Worm (Caenorhabditis elegans) whole organism, dauer: ENCODE data around the gene mgrn-1.

ENCODE experiments used
- unc-62 ChIP-seq: sonication (generic microtip); optimal IDR thresholded peaks from 2 replicates; lab custom pipeline; 2017; ENCODE audit warnings: missing biosample characterization, missing genetic modification reagents, missing genetic modification characterization

mgrn-1 gene

DNA sequence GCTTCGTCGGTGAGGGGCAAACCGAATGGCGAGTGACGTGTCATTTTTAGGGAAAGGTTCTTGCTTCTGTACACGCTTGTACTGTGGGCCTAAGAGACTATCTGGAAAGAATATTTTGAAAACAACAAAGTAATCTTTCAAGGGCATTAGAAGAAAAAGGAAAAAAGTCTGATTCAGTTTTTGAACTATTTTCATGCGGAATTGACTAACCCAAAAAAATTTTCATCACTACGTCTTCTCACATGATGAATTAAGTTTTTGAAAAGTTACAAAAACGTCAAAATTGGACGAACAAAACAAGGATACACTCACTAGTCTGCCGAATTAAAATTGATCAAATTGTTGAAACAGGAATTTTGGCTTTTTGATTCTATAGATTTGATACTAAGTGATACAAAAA is 8.8 kb upstream of the mgrn-1 start, which contains the start of gene C11H1.9:
Gene C11H1.9, minus strand, starts transcription at position 101 of the 400 bp plus-strand sequence.
- TF ChIP-seq unc-62, result no peak

DNA sequence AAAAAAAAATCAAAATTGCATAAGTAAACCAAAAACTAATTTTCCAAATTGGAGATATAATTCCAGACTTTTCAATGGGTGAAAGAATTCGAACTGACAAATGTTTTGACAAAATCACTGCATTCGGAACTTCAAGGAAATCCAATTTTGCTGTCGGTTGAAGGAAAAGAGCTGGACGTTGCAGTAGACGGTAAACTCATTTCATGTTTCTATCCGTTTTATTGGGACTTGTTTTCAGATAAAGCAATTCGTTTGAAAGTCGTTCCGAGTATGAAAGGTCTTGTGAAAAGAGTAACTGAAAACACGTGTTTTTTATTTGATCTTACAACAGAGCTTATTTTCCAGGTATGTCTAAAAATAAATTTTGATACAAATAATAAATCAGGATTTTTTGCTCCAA is 4.6 kb upstream of the mgrn-1 start:
- TF ChIP-seq unc-62, result no peak

DNA sequence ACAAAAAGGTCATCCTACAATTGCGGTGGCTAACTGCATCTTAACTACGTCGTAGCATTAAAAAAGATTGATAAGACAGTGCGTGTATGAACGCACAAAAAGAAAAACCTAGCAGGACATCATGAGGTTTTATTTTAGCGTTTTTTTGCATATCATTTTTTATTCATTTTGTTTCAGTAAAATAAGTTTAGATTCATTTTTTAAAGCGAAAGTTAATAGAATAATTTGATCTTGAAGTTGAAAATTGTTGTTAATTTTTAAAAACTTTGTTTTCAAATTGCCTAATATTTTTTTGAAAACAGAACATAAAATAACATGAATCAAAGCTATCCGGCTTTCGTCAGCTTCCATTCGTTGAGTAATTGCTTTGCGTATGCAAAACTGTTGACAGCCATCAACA is 2.1 kb upstream of the mgrn-1 start, which contains the start of gene prx-1:
Gene prx-1, plus strand, starts transcription at position 301 of the 400 bp plus-strand sequence.
- TF ChIP-seq unc-62, result no peak

DNA sequence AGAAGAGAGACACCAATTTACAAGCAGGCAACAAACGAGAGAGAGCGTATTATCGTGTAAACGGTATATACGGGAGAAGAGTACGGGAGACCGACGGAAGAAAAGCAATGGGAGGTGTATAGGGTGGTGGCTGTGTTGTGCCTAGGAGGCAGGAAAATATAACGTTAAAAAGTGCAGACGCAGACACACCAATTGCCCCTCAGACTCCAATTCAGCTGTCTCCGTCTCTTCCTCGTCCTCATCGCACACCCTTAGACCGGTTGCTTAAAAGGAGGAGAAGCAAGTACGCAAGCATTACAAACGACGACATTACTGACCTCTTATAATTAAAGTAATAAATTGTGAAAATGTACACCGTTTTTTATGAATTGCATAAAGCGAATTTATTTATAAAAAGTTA is 933 bp upstream of the mgrn-1 start:
- TF ChIP-seq unc-62, result no peak

DNA sequence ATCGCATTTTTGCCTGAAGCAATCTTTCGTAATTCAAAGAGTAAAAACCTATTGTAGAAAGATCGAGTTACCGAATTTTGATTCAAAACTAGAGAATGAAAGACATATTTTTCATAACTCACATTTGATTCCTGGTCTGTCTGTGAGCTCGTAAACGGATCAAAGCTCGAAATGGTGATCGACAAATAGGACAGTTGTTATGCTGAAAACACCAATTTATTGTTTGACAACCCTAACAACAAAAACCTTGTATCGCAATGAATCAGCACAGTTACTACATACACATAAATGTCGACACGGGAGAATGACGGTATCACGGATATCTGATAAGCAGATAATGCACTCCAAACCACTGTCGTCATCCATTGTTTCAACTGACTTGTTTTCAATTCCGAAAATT is 1.8 kb downstream of the mgrn-1 start:
- TF ChIP-seq unc-62, result no peak

DNA sequence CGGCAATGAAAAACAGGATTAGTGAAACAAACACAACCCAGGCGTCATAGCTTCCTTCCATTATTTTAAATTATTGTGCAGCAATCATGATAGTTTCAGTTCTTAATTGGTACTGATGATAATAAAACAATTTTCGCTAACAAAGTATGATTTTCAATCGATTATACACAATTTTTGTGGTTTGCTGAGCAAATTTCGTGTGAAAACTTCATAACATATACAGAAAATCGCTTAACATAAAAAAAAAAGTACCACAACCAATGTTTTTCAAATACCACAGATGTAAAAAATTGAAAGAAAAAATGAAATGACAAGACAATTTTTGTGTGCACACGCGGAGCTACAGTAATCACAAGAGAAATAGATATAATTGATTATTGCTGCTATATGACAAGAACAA is 3.8 kb downstream of the mgrn-1 start, which contains the start of gene gphr-2:
Gene gphr-2, minus strand, starts transcription at position 101 of the 400 bp plus-strand sequence.
- TF ChIP-seq unc-62, result no peak

DNA sequence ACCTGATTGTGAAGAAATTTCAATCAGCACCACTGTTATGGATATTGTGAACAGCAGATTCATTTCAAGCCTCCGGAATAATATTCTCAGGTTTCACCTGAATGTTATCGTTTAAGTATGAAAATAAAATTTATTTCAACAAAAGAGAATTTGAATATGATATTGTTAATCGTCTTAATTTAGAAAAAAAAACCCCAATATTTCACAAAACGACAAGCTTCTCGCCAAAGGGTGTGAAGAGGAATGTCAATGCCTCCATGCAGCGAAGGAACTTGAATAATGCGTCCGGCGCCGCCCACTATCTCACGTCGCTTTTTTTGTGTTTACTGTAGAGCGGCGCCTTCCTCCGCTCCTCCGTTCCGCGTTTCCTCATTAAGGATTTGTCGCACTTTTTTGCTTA is 8.4 kb downstream of the mgrn-1 start, which contains the start of gene C11H1.5:
Gene C11H1.5, minus strand, starts transcription at position 101 of the 400 bp plus-strand sequence.
- no peak for TF ChIP-seq unc-62

DNA sequence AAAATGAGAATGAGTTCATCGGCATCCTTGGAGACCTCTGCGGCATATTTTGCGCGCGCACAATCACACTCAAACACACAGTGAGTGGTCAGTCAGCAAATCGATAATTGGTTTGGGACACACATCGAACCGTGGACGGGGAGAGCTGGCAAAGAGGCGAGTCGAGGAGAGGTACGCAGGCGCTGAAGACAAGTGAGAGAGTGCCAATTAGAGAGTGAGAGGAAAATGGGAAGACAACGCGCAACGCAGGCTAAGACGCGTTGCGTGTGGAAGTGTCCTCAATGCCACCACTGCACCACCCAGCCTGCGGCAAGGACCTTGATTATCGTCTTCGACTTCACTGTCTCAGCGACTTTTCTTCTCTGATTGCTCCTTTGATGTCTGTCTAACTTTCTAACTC is 14.3 kb downstream of the mgrn-1 start:
- TF ChIP-seq unc-62, result no peak

DNA sequence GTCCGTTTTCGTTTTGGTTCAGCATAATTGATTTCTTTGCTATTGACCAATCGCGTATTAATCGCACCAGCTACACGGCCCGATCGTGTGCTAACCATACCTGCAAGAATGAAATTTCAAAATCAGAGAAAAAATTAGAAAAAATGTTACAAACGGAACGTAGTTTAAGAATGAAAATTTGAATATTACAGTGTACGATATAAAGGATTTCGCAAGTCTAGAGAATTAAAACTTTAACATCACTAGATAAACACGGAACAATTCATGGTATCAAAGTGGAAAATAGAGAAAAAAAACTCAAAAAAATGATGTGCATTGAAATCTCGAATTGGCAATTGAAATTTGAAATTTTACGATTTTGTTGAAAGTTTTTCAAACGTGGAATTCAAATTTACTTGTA is 14.9 kb downstream of the mgrn-1 start, which contains the start of gene madd-3:
Gene madd-3, minus strand, starts transcription at position 101 of the 400 bp plus-strand sequence.
- TF ChIP-seq unc-62, result no peak

DNA sequence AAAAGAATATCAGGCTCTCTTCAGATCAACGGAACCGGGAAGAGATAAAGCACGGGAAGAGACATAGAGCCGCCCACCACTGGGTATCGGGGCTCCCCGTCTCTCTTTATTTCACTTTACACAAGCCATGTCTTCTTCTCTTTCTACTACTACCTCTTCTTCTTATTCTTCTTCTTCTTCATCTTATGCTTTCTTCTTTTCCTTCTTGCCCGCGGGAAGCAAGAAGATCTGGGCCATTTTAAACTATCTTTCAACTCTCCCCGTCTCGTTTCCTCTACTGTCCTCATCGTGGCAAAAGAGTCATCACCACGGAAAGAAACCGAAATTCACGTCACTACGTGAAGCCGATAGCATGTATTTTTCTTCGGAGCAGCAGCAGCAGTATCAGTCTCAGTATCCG is 18.9 kb downstream of the mgrn-1 start:
- no peak for TF ChIP-seq unc-62

DNA sequence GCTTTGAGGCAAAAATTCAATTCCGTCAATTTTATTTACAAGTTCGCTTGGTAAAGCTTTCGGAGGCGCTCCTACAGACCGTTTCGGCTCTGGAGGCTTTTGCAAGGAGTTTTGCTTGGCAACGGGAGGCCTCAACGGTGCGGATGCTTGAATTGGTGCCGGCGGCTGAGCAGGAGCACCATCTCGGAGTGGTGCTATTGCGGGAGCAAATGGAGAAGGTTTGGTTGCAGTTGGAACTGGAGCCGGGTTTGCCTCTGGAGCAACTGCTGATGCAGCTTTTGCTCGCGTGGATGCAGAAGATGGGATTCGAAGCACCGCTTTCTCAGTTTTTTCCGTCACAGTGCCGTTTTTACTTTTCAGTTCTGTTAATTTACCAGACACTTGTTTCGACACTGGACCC is 21.5 kb downstream of the mgrn-1 start:
- TF ChIP-seq unc-62, result no peak

DNA sequence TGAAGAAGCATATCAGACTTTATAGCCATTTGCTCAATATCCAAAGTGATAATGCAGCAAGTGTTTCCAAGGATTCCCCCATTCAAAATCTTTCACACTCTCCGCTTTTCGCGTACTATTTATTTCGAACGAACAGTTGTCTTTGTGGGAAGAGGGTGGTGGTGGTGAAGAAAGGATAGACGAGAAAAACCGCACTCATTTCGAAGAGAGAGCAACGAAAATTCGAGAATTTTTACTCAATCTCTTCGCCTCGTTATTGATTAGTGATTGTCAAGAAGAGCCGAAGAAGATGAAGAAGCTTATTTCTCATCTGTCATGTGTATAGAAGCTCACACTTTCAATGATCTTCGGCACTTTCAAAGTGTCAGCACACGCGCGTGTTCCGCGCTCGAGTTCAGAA is 23.6 kb downstream of the mgrn-1 start:
- TF ChIP-seq unc-62, result no peak

DNA sequence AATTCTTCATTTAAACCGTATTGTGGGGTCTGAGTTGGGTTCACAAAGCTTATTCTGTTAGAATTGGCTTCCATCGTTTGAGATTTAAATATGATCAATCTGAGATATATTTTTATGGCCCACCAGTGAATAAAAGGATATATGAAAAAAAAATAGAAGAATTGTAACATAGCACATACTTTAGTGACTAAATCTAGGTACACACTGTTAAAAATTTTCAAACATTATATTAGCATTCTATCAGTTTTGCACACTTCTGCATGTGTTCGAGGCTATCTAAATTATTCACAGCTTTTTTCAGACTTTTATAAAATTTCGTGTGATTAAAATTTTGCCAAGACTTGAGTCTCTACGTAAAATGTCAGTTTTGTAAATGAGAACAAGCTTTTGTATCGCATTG is 30.0 kb downstream of the mgrn-1 start, which contains the start of gene E02H4.2:
Gene E02H4.2, minus strand, starts transcription at position 101 of the 400 bp plus-strand sequence.
- no peak for TF ChIP-seq unc-62

DNA sequence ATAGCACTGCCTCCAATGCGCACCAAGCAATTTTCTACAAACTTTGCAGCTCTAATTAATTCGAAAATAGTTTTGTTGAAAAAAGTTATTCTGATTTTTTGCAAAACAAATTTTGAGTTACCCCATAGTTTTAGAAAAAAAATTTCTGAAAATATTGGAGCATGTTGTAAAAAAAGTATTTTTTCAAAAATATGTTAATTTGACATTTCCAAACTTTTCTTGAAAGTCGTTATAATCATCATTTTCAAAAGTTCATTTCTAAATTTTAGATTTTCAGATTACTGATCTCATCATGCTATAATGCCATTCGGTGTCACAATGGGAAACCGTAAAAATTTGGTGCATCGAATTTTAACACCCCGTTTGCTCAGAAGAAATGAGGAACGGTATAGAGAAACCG is 43.7 kb downstream of the mgrn-1 start, which contains the start of gene del-1:
Gene del-1, plus strand, starts transcription at position 301 of the 400 bp plus-strand sequence.
- no peak for TF ChIP-seq unc-62

DNA sequence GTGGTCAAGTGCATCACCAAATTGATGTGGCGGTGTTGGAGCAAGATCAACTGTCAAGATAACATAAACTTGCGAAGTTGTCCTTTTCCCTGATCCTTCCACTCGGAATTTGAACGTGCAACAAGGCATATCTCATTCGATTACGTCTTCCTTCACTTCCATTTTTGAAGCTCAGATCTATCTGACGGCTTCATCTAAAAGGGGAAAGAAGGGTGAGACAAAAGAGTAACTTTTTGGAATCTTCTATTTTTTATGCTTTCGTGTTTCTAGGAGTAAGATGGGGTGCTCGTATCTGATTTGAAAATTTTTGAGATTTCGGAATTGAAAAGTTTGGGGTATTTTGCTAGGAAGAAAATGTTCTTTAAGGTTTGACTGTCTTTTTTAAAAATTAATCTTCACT is 44.3 kb downstream of the mgrn-1 start:
- no peak for TF ChIP-seq unc-62

DNA sequence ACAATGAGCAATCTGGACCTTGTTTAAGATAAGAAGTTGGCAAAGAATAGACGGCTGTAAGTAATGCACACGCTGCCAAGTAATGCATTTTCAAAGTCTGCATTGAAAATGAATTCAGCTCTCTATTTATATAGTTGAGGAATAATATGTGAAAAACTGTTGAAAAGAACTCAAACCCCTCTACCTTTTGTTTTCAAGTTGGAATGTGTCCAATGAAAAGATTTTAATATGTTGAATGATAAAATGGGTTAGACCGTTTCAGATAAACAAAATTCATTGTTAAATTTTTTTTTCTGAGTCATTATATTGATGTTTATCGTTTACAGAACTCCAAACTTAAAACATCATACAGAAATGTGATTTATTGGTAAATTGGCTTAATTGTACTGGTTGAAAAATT is 48.0 kb downstream of the mgrn-1 start, which contains the start of gene E02H4.8:
Gene E02H4.8, minus strand, starts transcription at position 101 of the 400 bp plus-strand sequence.
- TF ChIP-seq unc-62, result no peak
